Worm (Caenorhabditis elegans) whole organism, L1 larva: ENCODE data around the gene Y75B7B.1.

Experiments
- C04F5.9 ChIP-seq: sonication (generic microtip); optimal IDR thresholded peaks from 2 replicates; lab custom pipeline; 2016; ENCODE audit warnings: missing genetic modification characterization, missing compliant biosample characterization
- F16B12.6 ChIP-seq: fragments of 150-350 bp; optimal IDR thresholded peaks from 2 replicates; lab custom pipeline; 2014; ENCODE audit warnings: missing biosample characterization, missing genetic modification characterization
- Y116A8C.19 ChIP-seq: sonication (generic microtip); optimal IDR thresholded peaks from 2 replicates; lab custom pipeline; 2016; ENCODE audit warnings: missing compliant biosample characterization, missing genetic modification characterization, borderline replicate concordance
- aha-1 ChIP-seq: fragments of 150-350 bp; optimal IDR thresholded peaks from 2 replicates; lab custom pipeline; 2014; ENCODE audit warnings: missing biosample characterization, missing genetic modification characterization
- alr-1 ChIP-seq: fragments of 200-800 bp; sonication (Bioruptor generic); optimal IDR thresholded peaks from 2 replicates; lab custom pipeline; 2018; ENCODE audit warnings: borderline replicate concordance, mild to moderate bottlenecking, missing genetic modification characterization, missing compliant biosample characterization
- aly-2 ChIP-seq: fragments of 150-350 bp; optimal IDR thresholded peaks from 2 replicates; lab custom pipeline; 2014; ENCODE audit warnings: missing biosample characterization, missing genetic modification characterization
- blmp-1 ChIP-seq: fragments of 150-350 bp; optimal IDR thresholded peaks from 2 replicates; lab custom pipeline; 2014; ENCODE audit warnings: missing biosample characterization, missing genetic modification characterization
- ceh-8 ChIP-seq: fragments of 200-800 bp; sonication (Bioruptor generic); optimal IDR thresholded peaks from 2 replicates; lab custom pipeline; 2018; ENCODE audit warnings: mild to moderate bottlenecking, missing genetic modification characterization, moderate library complexity, missing compliant biosample characterization
- ceh-88 ChIP-seq: fragments of 200-800 bp; sonication (Bioruptor generic); IDR thresholded peaks from 2 replicates; pipeline ENCODE4 v1.3.6; 2022; ENCODE audit warnings: missing genetic modification characterization, missing compliant biosample characterization
- ceh-90 ChIP-seq: sonication (generic microtip); optimal IDR thresholded peaks from 2 replicates; lab custom pipeline; 2016; ENCODE audit warnings: missing genetic modification characterization, missing compliant biosample characterization
- ces-1 ChIP-seq: fragments of 150-350 bp; optimal IDR thresholded peaks from 2 replicates; lab custom pipeline; 2014; ENCODE audit warnings: missing biosample characterization, missing genetic modification reagents, missing genetic modification characterization
- dpl-1 ChIP-seq, 3 experiments: fragments of 150-350 bp in 2 of 3; sonication (generic microtip) in 1 of 3; optimal IDR thresholded peaks; 2 replicates each; lab custom pipeline; 2014 to 2017; ENCODE audit warnings: missing biosample characterization in 3 of 3, missing genetic modification characterization in 3 of 3, missing genetic modification reagents in 3 of 3
- dsc-1 ChIP-seq: sonication (generic microtip); optimal IDR thresholded peaks from 2 replicates; lab custom pipeline; 2016; ENCODE audit warnings: mild to moderate bottlenecking, missing genetic modification characterization, missing compliant biosample characterization
- efl-1 ChIP-seq, 4 experiments: fragments of 150-350 bp; optimal IDR thresholded peaks in 3 of 4; peaks in 1 of 4; 1 replicate in 1 of 4; 2 replicates in 3 of 4; lab custom pipeline; 2014; ENCODE audit warnings: missing biosample characterization in 2 of 4, missing genetic modification characterization in 2 of 4, missing genetic modification reagents in 2 of 4
- efl-3 ChIP-seq: fragments of 200-800 bp; sonication (Bioruptor generic); optimal IDR thresholded peaks from 2 replicates; lab custom pipeline; 2018; ENCODE audit warnings: mild to moderate bottlenecking, missing genetic modification characterization, missing compliant biosample characterization
- egl-13 ChIP-seq: sonication (generic microtip); optimal IDR thresholded peaks from 2 replicates; lab custom pipeline; 2016; ENCODE audit warnings: missing genotype, missing genetic modification reagents, missing genetic modification characterization, missing compliant biosample characterization
- egl-27 ChIP-seq, 2 experiments: fragments of 150-350 bp in 1 of 2; sonication (generic microtip); optimal IDR thresholded peaks; 3 replicates each; lab custom pipeline; 2017 to 2018; ENCODE audit warnings: missing biosample characterization in 2 of 2, missing genetic modification characterization in 2 of 2, missing genetic modification reagents in 2 of 2
- elt-3 ChIP-seq, 6 experiments: fragments of 150-350 bp in 1 of 6; sonication (generic microtip); optimal IDR thresholded peaks; 2 replicates each; lab custom pipeline; 2017 to 2018; ENCODE audit warnings: missing biosample characterization in 6 of 6, missing genetic modification characterization in 6 of 6, inconsistent platforms in 1 of 6
- ets-5 ChIP-seq: fragments of 200-800 bp; sonication (Bioruptor generic); IDR thresholded peaks from 2 replicates; pipeline ENCODE4 v1.3.6; 2022; ENCODE audit warnings: missing genetic modification characterization, missing compliant biosample characterization
- fkh-10 ChIP-seq: sonication (generic microtip); optimal IDR thresholded peaks from 2 replicates; lab custom pipeline; 2017; ENCODE audit warnings: missing biosample characterization, missing genetic modification reagents, missing genetic modification characterization
- grh-1 ChIP-seq: fragments of 200-800 bp; sonication (Bioruptor generic); IDR thresholded peaks from 2 replicates; pipeline ENCODE4 v1.3.6; 2022; ENCODE audit warnings: missing genetic modification reagents, missing genetic modification characterization, missing compliant biosample characterization
- hlh-4 ChIP-seq: sonication (generic microtip); optimal IDR thresholded peaks from 2 replicates; lab custom pipeline; 2016; ENCODE audit warnings: mild to moderate bottlenecking, missing genetic modification characterization, missing compliant biosample characterization
- irx-1 ChIP-seq: sonication (generic microtip); optimal IDR thresholded peaks from 2 replicates; lab custom pipeline; 2016; ENCODE audit warnings: missing genetic modification characterization, missing compliant biosample characterization
- jun-1 ChIP-seq: fragments of 150-350 bp; optimal IDR thresholded peaks from 2 replicates; lab custom pipeline; 2014; ENCODE audit warnings: missing biosample characterization, missing genetic modification reagents, missing genetic modification characterization
- lin-15B ChIP-seq: fragments of 150-350 bp; sonication (generic microtip); optimal IDR thresholded peaks from 3 replicates; lab custom pipeline; 2014; ENCODE audit warnings: missing biosample characterization, missing genetic modification characterization
- lin-35 ChIP-seq, 2 experiments: fragments of 150-350 bp; optimal IDR thresholded peaks; 2 replicates each; lab custom pipeline; 2014; ENCODE audit warnings: missing biosample characterization in 2 of 2, missing genetic modification characterization in 2 of 2, missing genetic modification reagents in 2 of 2
- lin-39 ChIP-seq: fragments of 150-350 bp; optimal IDR thresholded peaks from 2 replicates; lab custom pipeline; 2014; ENCODE audit warnings: missing biosample characterization, missing genetic modification reagents, missing genetic modification characterization
- mab-9 ChIP-seq: fragments of 200-800 bp; sonication (Bioruptor generic); IDR thresholded peaks from 2 replicates; pipeline ENCODE4 v1.3.6; 2022; ENCODE audit warnings: missing genetic modification reagents, missing genetic modification characterization, missing compliant biosample characterization
- mef-2 ChIP-seq: fragments of 150-350 bp; optimal IDR thresholded peaks from 2 replicates; lab custom pipeline; 2014; ENCODE audit warnings: missing biosample characterization, missing genetic modification characterization
- nhr-11 ChIP-seq: fragments of 150-350 bp; optimal IDR thresholded peaks from 2 replicates; lab custom pipeline; 2014; ENCODE audit warnings: missing biosample characterization, missing genetic modification characterization
- nhr-19 ChIP-seq: fragments of 200-800 bp; sonication (Bioruptor generic); conservative IDR thresholded peaks from 2 replicates; pipeline ENCODE4 v1.3.6; 2022; ENCODE audit warnings: missing genetic modification characterization, missing compliant biosample characterization
- nhr-20 ChIP-seq: sonication (generic microtip); optimal IDR thresholded peaks from 2 replicates; lab custom pipeline; 2016; ENCODE audit warnings: mild to moderate bottlenecking, missing genetic modification characterization, missing compliant biosample characterization
- nhr-28 ChIP-seq: fragments of 150-350 bp; optimal IDR thresholded peaks from 2 replicates; lab custom pipeline; 2014; ENCODE audit warnings: missing biosample characterization, missing genetic modification characterization
- nhr-47 ChIP-seq: sonication (generic microtip); optimal IDR thresholded peaks from 2 replicates; lab custom pipeline; 2016; ENCODE audit warnings: mild to moderate bottlenecking, missing genetic modification characterization, moderate library complexity, missing compliant biosample characterization
- nhr-77 ChIP-seq: fragments of 150-350 bp; optimal IDR thresholded peaks from 2 replicates; lab custom pipeline; 2014; ENCODE audit warnings: missing biosample characterization, missing genetic modification characterization
- nhr-90 ChIP-seq: sonication (generic microtip); optimal IDR thresholded peaks from 2 replicates; lab custom pipeline; 2016; ENCODE audit warnings: mild to moderate bottlenecking, missing genetic modification characterization, missing compliant biosample characterization; ENCODE audit not compliant: poor library complexity
- pag-3 ChIP-seq: sonication (generic microtip); optimal IDR thresholded peaks from 2 replicates; lab custom pipeline; 2017; ENCODE audit warnings: missing genetic modification characterization, mild to moderate bottlenecking, missing compliant biosample characterization, antibody characterized with exemption, borderline replicate concordance; ENCODE audit not compliant: insufficient read depth
- pax-3 ChIP-seq: fragments of 200-800 bp; sonication (Bioruptor generic); optimal IDR thresholded peaks from 2 replicates; lab custom pipeline; 2018; ENCODE audit warnings: mild to moderate bottlenecking, missing genetic modification characterization, moderate library complexity, missing compliant biosample characterization
- rnt-1 ChIP-seq: sonication (generic microtip); optimal IDR thresholded peaks from 2 replicates; lab custom pipeline; 2016; ENCODE audit warnings: mild to moderate bottlenecking, missing genetic modification characterization, moderate library complexity, missing compliant biosample characterization
- snu-23 ChIP-seq: sonication (generic microtip); optimal IDR thresholded peaks from 2 replicates; lab custom pipeline; 2016; ENCODE audit warnings: missing genetic modification characterization, missing compliant biosample characterization
- sup-37 ChIP-seq: fragments of 200-800 bp; sonication (Bioruptor generic); optimal IDR thresholded peaks from 2 replicates; lab custom pipeline; 2018; ENCODE audit warnings: mild to moderate bottlenecking, missing genetic modification characterization, missing compliant biosample characterization
- tbx-2 ChIP-seq: sonication (generic microtip); optimal IDR thresholded peaks from 2 replicates; lab custom pipeline; 2016; ENCODE audit warnings: missing genetic modification characterization, missing compliant biosample characterization
- unc-130 ChIP-seq: fragments of 150-350 bp; optimal IDR thresholded peaks from 2 replicates; lab custom pipeline; 2017; ENCODE audit warnings: missing biosample characterization, missing genetic modification characterization, inconsistent platforms
- unc-30 ChIP-seq: sonication (generic microtip); optimal IDR thresholded peaks from 2 replicates; lab custom pipeline; 2017; ENCODE audit warnings: missing biosample characterization, missing genetic modification characterization
- unc-62 ChIP-seq: fragments of 150-350 bp; optimal IDR thresholded peaks from 2 replicates; lab custom pipeline; 2014; ENCODE audit warnings: missing biosample characterization, missing genetic modification reagents, missing genetic modification characterization
- unc-86 ChIP-seq: sonication (generic microtip); optimal IDR thresholded peaks from 2 replicates; lab custom pipeline; 2016; ENCODE audit warnings: missing genetic modification characterization, missing compliant biosample characterization
- vab-15 ChIP-seq: sonication (generic microtip); optimal IDR thresholded peaks from 2 replicates; lab custom pipeline; 2017; ENCODE audit warnings: missing genotype, mild to moderate bottlenecking, missing genetic modification characterization, missing compliant biosample characterization
- xbp-1 ChIP-seq: sonication (generic microtip); optimal IDR thresholded peaks from 2 replicates; lab custom pipeline; 2016; ENCODE audit warnings: missing genetic modification characterization, missing compliant biosample characterization
- zag-1 ChIP-seq: fragments of 150-350 bp; optimal IDR thresholded peaks from 2 replicates; lab custom pipeline; 2014; ENCODE audit warnings: missing biosample characterization, missing genetic modification characterization
- zip-4 ChIP-seq: fragments of 200-800 bp; sonication (Bioruptor generic); optimal IDR thresholded peaks from 2 replicates; lab custom pipeline; 2018; ENCODE audit warnings: mild to moderate bottlenecking, missing genetic modification characterization, moderate library complexity, missing compliant biosample characterization

Y75B7B.1 gene

DNA sequence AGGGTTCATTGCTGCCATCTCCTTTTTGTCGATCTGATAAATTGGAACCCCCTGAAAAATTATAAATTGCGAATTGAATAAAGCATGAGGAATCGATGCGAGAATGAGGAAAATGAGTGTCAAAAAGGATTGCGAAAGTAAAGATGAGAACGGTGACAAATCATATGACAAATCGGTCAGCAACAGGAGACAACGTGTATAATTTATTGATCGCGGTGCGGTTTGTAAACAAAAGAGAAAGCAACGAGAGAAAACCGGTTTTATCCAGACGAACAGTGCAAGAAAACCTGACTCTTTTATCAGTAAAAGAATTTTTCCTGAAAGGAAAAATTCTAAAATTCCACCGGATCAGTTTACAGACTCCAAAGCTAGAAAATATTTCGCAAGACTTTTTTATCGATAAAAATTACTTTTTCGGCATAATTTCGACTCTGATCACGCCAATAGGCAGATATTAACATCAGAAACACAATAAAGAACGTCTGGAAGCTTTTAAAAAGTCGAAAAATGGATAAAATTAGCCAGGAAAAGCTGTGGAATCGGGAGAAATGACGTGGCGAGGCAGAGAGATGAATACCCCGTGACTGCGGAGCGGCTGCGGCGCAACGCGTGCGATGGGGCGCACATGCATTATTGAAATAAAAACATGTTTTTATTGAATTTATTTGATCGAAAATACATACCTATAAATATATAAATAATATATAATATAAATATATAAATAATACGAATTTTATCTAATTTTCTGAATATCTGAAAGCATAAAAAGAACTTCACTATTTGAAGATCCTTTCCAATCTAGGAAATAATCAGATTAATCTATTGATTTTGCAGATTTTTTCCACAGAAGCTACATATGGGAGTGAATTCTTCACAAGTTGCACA lies 6.5 kb upstream of the Y75B7B.1 start, which contains the start of the genes rab-1 and C39F7.5 (continued):
- TF ChIP-seq mab-9 (GFP tag; lab: Robert Waterston, UW), result no peak
- TF ChIP-seq lin-35 (GFP tag; optimal IDR thresholded peaks at IDR 0.05; lab: Kevin White, UChicago), result peak; percentile 65 to 71
- no peak for TF ChIP-seq Y116A8C.19
- TF ChIP-seq ces-1 (GFP tag; lab: Kevin White, UChicago), result no peak
- TF ChIP-seq sup-37 (GFP tag; lab: Kevin White, UChicago), result no peak
- TF ChIP-seq tbx-2 (tag; lab: Kevin White, UChicago), result peak; percentile 31
- no peak for TF ChIP-seq vab-15 (tag; lab: Kevin White, UChicago)
- no peak for TF ChIP-seq ceh-88
- no peak for TF ChIP-seq lin-39 (tag; lab: Kevin White, UChicago)
- peak; percentile 51 for TF ChIP-seq blmp-1
- no peak for TF ChIP-seq grh-1 (GFP tag; lab: Robert Waterston, UW)
- TF ChIP-seq fkh-10, result no peak
- peak; percentile 23 for TF ChIP-seq nhr-90 (tag; lab: Kevin White, UChicago)
- TF ChIP-seq aly-2 (tag; lab: Kevin White, UChicago), result no peak
- TF ChIP-seq nhr-11 (tag; lab: Kevin White, UChicago), result peak; percentile 56
- TF ChIP-seq dsc-1 (tag; lab: Kevin White, UChicago), result peak; percentile 27
- TF ChIP-seq egl-27 (tag; optimal IDR thresholded peaks at IDR 0.05; lab: Kevin White, UChicago), result no peak
- peak; percentile 45 for TF ChIP-seq F16B12.6 (tag; lab: Kevin White, UChicago)
- TF ChIP-seq ets-5 (GFP tag; lab: Robert Waterston, UW), result no peak
- no peak for TF ChIP-seq zip-4 (GFP tag; lab: Kevin White, UChicago)
- TF ChIP-seq xbp-1 (tag; lab: Kevin White, UChicago), result peak; percentile 55
- peak; percentile 72 for TF ChIP-seq lin-15B
- no peak for TF ChIP-seq jun-1 (tag; lab: Kevin White, UChicago)
- TF ChIP-seq ceh-8 (GFP tag; lab: Kevin White, UChicago), result no peak
- peak; percentile 50 for TF ChIP-seq nhr-20 (tag; lab: Kevin White, UChicago)
- no peak for TF ChIP-seq aha-1 (tag; lab: Kevin White, UChicago)
- no peak for TF ChIP-seq pag-3 (tag; lab: Kevin White, UChicago)
- no peak for TF ChIP-seq C04F5.9 (tag; lab: Kevin White, UChicago)
- TF ChIP-seq snu-23, result peak; percentile 63
- TF ChIP-seq pax-3, result no peak
- TF ChIP-seq efl-1 (optimal IDR thresholded peaks at IDR 0.05; lab: Kevin White, UChicago), result peak; percentile 39 to 46
- TF ChIP-seq efl-1 (GFP tag; optimal IDR thresholded peaks at IDR 0.05 in 1 of 2; lab: Kevin White, UChicago), result peak; percentile 61
- no peak for TF ChIP-seq irx-1
- TF ChIP-seq nhr-19 (GFP tag; lab: Robert Waterston, UW), result peak; percentile 43
- TF ChIP-seq zag-1 (tag; lab: Kevin White, UChicago), result no peak
- TF ChIP-seq unc-30 (tag; lab: Kevin White, UChicago), result no peak
- TF ChIP-seq elt-3 (tag; optimal IDR thresholded peaks at IDR 0.05; lab: Kevin White, UChicago), result peak in 1 of 6 experiments; percentile 15
- no peak for TF ChIP-seq nhr-77 (tag; lab: Kevin White, UChicago)
- TF ChIP-seq hlh-4 (tag; lab: Kevin White, UChicago), result no peak
- no peak for TF ChIP-seq ceh-90 (tag; lab: Kevin White, UChicago)
- TF ChIP-seq rnt-1, result peak; percentile 47
- TF ChIP-seq nhr-47 (tag; lab: Kevin White, UChicago), result peak; percentile 46
- peak; percentile 3 for TF ChIP-seq unc-86 (tag; lab: Kevin White, UChicago)
- no peak for TF ChIP-seq efl-3 (GFP tag; lab: Kevin White, UChicago)
- no peak for TF ChIP-seq alr-1 (tag; lab: Kevin White, UChicago)
- TF ChIP-seq unc-130, result peak; percentile 69
- no peak for TF ChIP-seq egl-13 (tag; lab: Kevin White, UChicago)
- peak; percentile 36 to 71 (median 55) for TF ChIP-seq dpl-1 (GFP tag; optimal IDR thresholded peaks at IDR 0.05; lab: Kevin White, UChicago)
- no peak for TF ChIP-seq unc-62
- no peak for TF ChIP-seq mef-2 (tag; lab: Kevin White, UChicago)
- no peak for TF ChIP-seq nhr-28 (tag; lab: Kevin White, UChicago)
